Worm (Caenorhabditis elegans) whole organism, midembryonic: ENCODE measurements around the gene lpr-5.

ENCODE experiments used
- T22C8.4 ChIP-seq: fragments of 200-800 bp; sonication (Bioruptor generic); IDR thresholded peaks from 2 replicates; pipeline ENCODE4 v1.3.6; 2022; ENCODE audit warnings: missing genetic modification characterization, missing compliant biosample characterization
- cog-1 ChIP-seq: sonication (generic microtip); optimal IDR thresholded peaks from 2 replicates; lab custom pipeline; 2016; ENCODE audit warnings: missing genetic modification characterization, missing compliant biosample characterization
- flt-1 ChIP-seq: fragments of 200-800 bp; sonication (Bioruptor generic); IDR thresholded peaks from 2 replicates; pipeline ENCODE4 v1.3.6; 2022; ENCODE audit warnings: missing genetic modification characterization, missing compliant biosample characterization
- ref-1 ChIP-seq: fragments of 200-800 bp; sonication (Bioruptor generic); conservative IDR thresholded peaks from 2 replicates; pipeline ENCODE4 v1.3.6; 2022; ENCODE audit warnings: missing genetic modification reagents, missing genetic modification characterization, missing compliant biosample characterization
- tab-1 ChIP-seq: fragments of 200-800 bp; sonication (Bioruptor generic); IDR thresholded peaks from 2 replicates; pipeline ENCODE4 v1.3.6; 2022; ENCODE audit warnings: missing genetic modification characterization, missing compliant biosample characterization
- ztf-23 ChIP-seq: fragments of 200-800 bp; sonication (Bioruptor generic); IDR thresholded peaks from 2 replicates; pipeline ENCODE4 v1.3.6; 2022; ENCODE audit warnings: missing genetic modification reagents, missing genetic modification characterization, missing compliant biosample characterization
- ztf-29 ChIP-seq: fragments of 200-800 bp; sonication (Bioruptor generic); IDR thresholded peaks from 2 replicates; pipeline ENCODE4 v1.3.6; 2022; ENCODE audit warnings: missing genetic modification reagents, missing genetic modification characterization, missing compliant biosample characterization

ce11 chrX:11035563-11035962 lies 26.4 kb upstream of the lpr-5 start:
- no peak for TF ChIP-seq ztf-23 (GFP tag; lab: Robert Waterston, UW)
- TF ChIP-seq T22C8.4 (GFP tag; lab: Robert Waterston, UW), result no peak
- no peak for TF ChIP-seq tab-1 (GFP tag; lab: Robert Waterston, UW)
- no peak for TF ChIP-seq ztf-29
- TF ChIP-seq flt-1 (GFP tag; lab: Robert Waterston, UW), result no peak
- no peak for TF ChIP-seq cog-1 (tag; lab: Kevin White, UChicago)
- TF ChIP-seq ref-1, result no peak
